Fruit fly (Drosophila melanogaster): ENCODE results near the gene CG14443.

The CG14443 gene

dm6 chrX:6678635-6679501 lies 45.1 kb downstream of the CG14443 start, which contains the start of gene ND-ASHI (continued):
- TF ChIP-seq kay (GFP tag; optimal IDR thresholded peaks at IDR 0.05): peak; percentile 88
- TF ChIP-seq Elba2 (GFP tag; optimal IDR thresholded peaks at IDR 0.05): peak; percentile 81
- TF ChIP-seq fru (optimal IDR thresholded peaks at IDR 0.05): no peak
- TF ChIP-seq Atf3 (GFP tag; optimal IDR thresholded peaks at IDR 0.05): peak; percentile 77
- TF ChIP-seq hbn (GFP tag; IDR thresholded peaks at IDR 0.05; ENCODE audit: partially characterized antibody): no peak
- peak; percentile 89 for TF ChIP-seq CG31441 (GFP tag; IDR thresholded peaks at IDR 0.05)
- TF ChIP-seq pros (GFP tag; optimal IDR thresholded peaks at IDR 0.05): no peak
- no peak for TF ChIP-seq CG17568 (GFP tag; optimal IDR thresholded peaks at IDR 0.05)
- peak; percentile 91 for TF ChIP-seq ATbp (GFP tag; optimal IDR thresholded peaks at IDR 0.05)
- peak; percentile 90 for TF ChIP-seq D19A (tag; optimal IDR thresholded peaks at IDR 0.05)
- peak; percentile 97 for TF ChIP-seq CG3281 (GFP tag; optimal IDR thresholded peaks at IDR 0.05)
- TF ChIP-seq so (GFP tag; IDR thresholded peaks at IDR 0.05): peak; percentile 94
- TF ChIP-seq Six4 (GFP tag; optimal IDR thresholded peaks at IDR 0.05): peak; percentile 90
- peak; percentile 94 for TF ChIP-seq tgo (GFP tag; IDR thresholded peaks at IDR 0.05)
- peak; percentile 60; the same call in 2 of the 3 replicates for TF ChIP-seq z (GFP tag; IDR thresholded peaks at IDR 0.05)
- TF ChIP-seq CG42726 (GFP tag; IDR thresholded peaks at IDR 0.05; ENCODE audit: partially characterized antibody): no peak
- TF ChIP-seq CG10366 (GFP tag; IDR thresholded peaks at IDR 0.05): peak; percentile 95
- peak; percentile 60 for TF ChIP-seq CG3163 (GFP tag; optimal IDR thresholded peaks at IDR 0.05)
- TF ChIP-seq CG8089 (GFP tag; optimal IDR thresholded peaks at IDR 0.05): peak; percentile 79
- TF ChIP-seq CG33557 (GFP tag; optimal IDR thresholded peaks at IDR 0.05): peak; percentile 81
- peak; percentile 92 for TF ChIP-seq tup (GFP tag; optimal IDR thresholded peaks at IDR 0.05)
- no peak for TF ChIP-seq Hmx (GFP tag; optimal IDR thresholded peaks at IDR 0.05)
- TF ChIP-seq CG5245 (GFP tag; optimal IDR thresholded peaks at IDR 0.05): peak; percentile 94
- 0 out of 2 replicates have a peak, but pooled peaks have one; percentile 28 for TF ChIP-seq crol (GFP tag; IDR thresholded peaks at IDR 0.05)
- peak; percentile 79 for TF ChIP-seq CG11398 (GFP tag; optimal IDR thresholded peaks at IDR 0.05)
- TF ChIP-seq CG11695 (GFP tag; IDR thresholded peaks at IDR 0.05): peak; percentile 94
- peak; percentile 96 for TF ChIP-seq mirr (GFP tag; optimal IDR thresholded peaks at IDR 0.05)
- TF ChIP-seq CoRest (tag; optimal IDR thresholded peaks at IDR 0.05): peak; percentile 92
- TF ChIP-seq gem (tag; optimal IDR thresholded peaks at IDR 0.05): peak; percentile 94
- TF ChIP-seq Xrp1 (GFP tag; IDR thresholded peaks at IDR 0.05): peak; percentile 96
- no peak for TF ChIP-seq Dip2 (GFP tag; IDR thresholded peaks at IDR 0.05)
- TF ChIP-seq CG1603 (tag; optimal IDR thresholded peaks at IDR 0.05): peak; percentile 96
- TF ChIP-seq ash1 (GFP tag; optimal IDR thresholded peaks at IDR 0.05): peak; percentile 91
- no peak for TF ChIP-seq Hey (tag; optimal IDR thresholded peaks at IDR 0.05)
- peak; percentile 95 for TF ChIP-seq bcd (GFP tag; optimal IDR thresholded peaks at IDR 0.05)
- TF ChIP-seq CG12659 (GFP tag; optimal IDR thresholded peaks at IDR 0.05): peak; percentile 96
- no peak for TF ChIP-seq yki (optimal IDR thresholded peaks at IDR 0.05)
- peak; percentile 87 for TF ChIP-seq phol (tag; optimal IDR thresholded peaks at IDR 0.05)
- TF ChIP-seq CG7745 (tag; optimal IDR thresholded peaks at IDR 0.05): no peak
- TF ChIP-seq Sox102F (GFP tag; optimal IDR thresholded peaks at IDR 0.05): peak; percentile 92
- TF ChIP-seq NC2β (GFP tag; optimal IDR thresholded peaks at IDR 0.05): peak; percentile 88
- TF ChIP-seq C15 (GFP tag; IDR thresholded peaks at IDR 0.05): peak; percentile 94
- peak; percentile 90 for TF ChIP-seq CG12744 (GFP tag; optimal IDR thresholded peaks at IDR 0.05)
- peak; percentile 73 for TF ChIP-seq twi (tag; optimal IDR thresholded peaks at IDR 0.05)
- TF ChIP-seq CG2889 (GFP tag; IDR thresholded peaks at IDR 0.05): peak; percentile 91
- TF ChIP-seq Pdp1 (GFP tag; optimal IDR thresholded peaks at IDR 0.05): peak; percentile 95
- peak; percentile 78 for TF ChIP-seq Lim3 (GFP tag; IDR thresholded peaks at IDR 0.05)
- peak; percentile 91 for TF ChIP-seq D19B (GFP tag; optimal IDR thresholded peaks at IDR 0.05)
- TF ChIP-seq CG18262 (tag; optimal IDR thresholded peaks at IDR 0.05): peak; percentile 88

All from whole organism, embryonic.